Fruit fly (Drosophila melanogaster) whole organism, embryonic: ENCODE data around the gene CG5808.
A peak's percentile ranks its signal among the peaks of the same experiment; 100 is the strongest.

Source experiments
- Atf-2 ChIP-seq: fragments of 200-800 bp; sonication (Bioruptor generic); optimal IDR thresholded peaks from 2 replicates; lab custom pipeline; 2016; ENCODE audit warnings: missing biosample characterization, missing genetic modification characterization
- Bdp1 ChIP-seq: fragments of 200-800 bp; sonication (Bioruptor generic); optimal IDR thresholded peaks from 3 replicates; lab custom pipeline; 2016; ENCODE audit warnings: missing biosample characterization, missing genetic modification characterization
- CG10366 ChIP-seq: fragments of 200-800 bp; sonication (Bioruptor generic); IDR thresholded peaks from 2 replicates; pipeline ENCODE4 v1.3.6; 2022; ENCODE audit warnings: missing biosample characterization, missing genetic modification characterization
- CG11398 ChIP-seq: fragments of 200-800 bp; sonication (Bioruptor generic); optimal IDR thresholded peaks from 2 replicates; lab custom pipeline; 2016; ENCODE audit warnings: missing biosample characterization, missing genetic modification characterization
- CG12155 ChIP-seq: fragments of 200-800 bp; sonication (Bioruptor generic); optimal IDR thresholded peaks from 3 replicates; lab custom pipeline; 2016; ENCODE audit warnings: missing biosample characterization, missing genetic modification characterization
- CG13624 ChIP-seq: fragments of 200-800 bp; sonication (Bioruptor generic); optimal IDR thresholded peaks from 2 replicates; lab custom pipeline; 2016; ENCODE audit warnings: missing biosample characterization, missing genetic modification characterization
- CG15479 ChIP-seq: fragments of 200-800 bp; sonication (Bioruptor generic); optimal IDR thresholded peaks from 3 replicates; lab custom pipeline; 2019; ENCODE audit warnings: missing biosample characterization, mild to moderate bottlenecking, missing genetic modification characterization, moderate library complexity
- CG18262 ChIP-seq: fragments of 200-800 bp; optimal IDR thresholded peaks from 3 replicates; lab custom pipeline; 2019; ENCODE audit warnings: missing biosample characterization, mild to moderate bottlenecking, missing genetic modification characterization, moderate library complexity
- CG2889 ChIP-seq: fragments of 200-800 bp; sonication (Bioruptor generic); IDR thresholded peaks from 3 replicates; pipeline ENCODE4 v1.3.6; 2022; ENCODE audit warnings: missing biosample characterization, missing genetic modification characterization
- CG32767 ChIP-seq: fragments of 200-800 bp; sonication (Bioruptor generic); IDR thresholded peaks from 2 replicates; pipeline ENCODE4 v1.3.6; 2022; ENCODE audit warnings: missing biosample characterization, missing genetic modification characterization
- CG33557 ChIP-seq: fragments of 200-800 bp; sonication (Bioruptor generic); optimal IDR thresholded peaks from 2 replicates; lab custom pipeline; 2019; ENCODE audit warnings: missing biosample characterization, mild to moderate bottlenecking, missing genetic modification characterization, moderate library complexity
- CG3847 ChIP-seq: fragments of 200-800 bp; sonication (Bioruptor generic); IDR thresholded peaks from 2 replicates; pipeline ENCODE4 v1.3.6; 2022; ENCODE audit warnings: missing biosample characterization, missing genetic modification characterization
- CG6654 ChIP-seq: fragments of 200-800 bp; sonication (Bioruptor generic); optimal IDR thresholded peaks from 2 replicates; lab custom pipeline; 2017; ENCODE audit warnings: missing biosample characterization, mild to moderate bottlenecking, missing genetic modification characterization
- CG6683 ChIP-seq: fragments of 200-800 bp; sonication (Bioruptor generic); optimal IDR thresholded peaks from 2 replicates; lab custom pipeline; 2017; ENCODE audit warnings: missing biosample characterization, mild to moderate bottlenecking, missing genetic modification characterization, missing genetic modification reagents
- CG6813 ChIP-seq: fragments of 200-800 bp; sonication (Bioruptor generic); optimal IDR thresholded peaks from 2 replicates; lab custom pipeline; 2017; ENCODE audit warnings: missing biosample characterization, missing genetic modification characterization, mild to moderate bottlenecking, moderate library complexity, missing genetic modification reagents
- CG6854 ChIP-seq: fragments of 200-800 bp; sonication (Bioruptor generic); optimal IDR thresholded peaks from 3 replicates; lab custom pipeline; 2017; ENCODE audit warnings: missing biosample characterization, mild to moderate bottlenecking, missing genetic modification characterization
- CG7372 ChIP-seq: fragments of 200-800 bp; sonication (Bioruptor generic); IDR thresholded peaks from 2 replicates; pipeline ENCODE4 v1.3.6; 2022; ENCODE audit warnings: missing biosample characterization, missing genetic modification characterization
- CG7987 ChIP-seq: fragments of 200-800 bp; sonication (Bioruptor generic); optimal IDR thresholded peaks from 2 replicates; lab custom pipeline; 2018; ENCODE audit warnings: missing biosample characterization, mild to moderate bottlenecking, missing genetic modification characterization, moderate library complexity
- CG9817 ChIP-seq: fragments of 200-800 bp; sonication (Bioruptor generic); optimal IDR thresholded peaks from 2 replicates; lab custom pipeline; 2018; ENCODE audit warnings: missing biosample characterization, mild to moderate bottlenecking, missing genetic modification characterization, moderate library complexity
- CG9932 ChIP-seq: fragments of 200-800 bp; sonication (Bioruptor generic); IDR thresholded peaks from 2 replicates; pipeline ENCODE4 v1.3.6; 2022; ENCODE audit warnings: missing biosample characterization, missing genetic modification characterization
- Dref ChIP-seq: fragments of 200-800 bp; sonication (Bioruptor generic); IDR thresholded peaks from 2 replicates; pipeline ENCODE4 v1.3.6; 2022; ENCODE audit warnings: missing biosample characterization, missing genetic modification characterization
- Ets97D ChIP-seq: fragments of 200-800 bp; sonication (Bioruptor generic); optimal IDR thresholded peaks from 3 replicates; lab custom pipeline; 2016; ENCODE audit warnings: missing biosample characterization, missing genetic modification characterization
- Hey ChIP-seq: fragments of 200-800 bp; sonication (Bioruptor generic); optimal IDR thresholded peaks from 3 replicates; lab custom pipeline; 2018; ENCODE audit warnings: missing biosample characterization, mild to moderate bottlenecking, missing genetic modification characterization
- Hmx ChIP-seq: fragments of 200-800 bp; sonication (Bioruptor generic); optimal IDR thresholded peaks from 2 replicates; lab custom pipeline; 2016; ENCODE audit warnings: missing biosample characterization, missing genetic modification characterization
- Hr51 ChIP-seq, 2 experiments: fragments of 200-800 bp; sonication (Bioruptor generic); optimal IDR thresholded peaks; 2 replicates in 1 of 2; 3 replicates in 1 of 2; lab custom pipeline; 2016 to 2018; ENCODE audit warnings: missing biosample characterization in 2 of 2, missing genetic modification characterization in 2 of 2, mild to moderate bottlenecking in 1 of 2, moderate library complexity in 1 of 2
- MTF-1 ChIP-seq: fragments of 200-800 bp; sonication (Bioruptor generic); optimal IDR thresholded peaks from 2 replicates; lab custom pipeline; 2018; ENCODE audit warnings: missing biosample characterization, mild to moderate bottlenecking, missing genetic modification characterization, borderline replicate concordance
- Oaz ChIP-seq: fragments of 200-800 bp; sonication (Bioruptor generic); IDR thresholded peaks from 2 replicates; pipeline ENCODE4 v1.3.6; 2022; ENCODE audit warnings: missing biosample characterization, missing genetic modification characterization
- Ssrp ChIP-seq: fragments of 200-800 bp; sonication (Bioruptor generic); optimal IDR thresholded peaks from 2 replicates; lab custom pipeline; 2018; ENCODE audit warnings: missing biosample characterization, mild to moderate bottlenecking, missing genetic modification characterization, moderate library complexity
- Xbp1 ChIP-seq: fragments of 200-800 bp; sonication (Bioruptor generic); optimal IDR thresholded peaks from 3 replicates; lab custom pipeline; 2016; ENCODE audit warnings: missing biosample characterization, mild to moderate bottlenecking, missing genetic modification characterization
- ash1 ChIP-seq: fragments of 200-800 bp; sonication (Bioruptor generic); optimal IDR thresholded peaks from 2 replicates; lab custom pipeline; 2018; ENCODE audit warnings: missing biosample characterization, mild to moderate bottlenecking, missing genetic modification characterization
- ato ChIP-seq: fragments of 200-800 bp; sonication (Bioruptor generic); IDR thresholded peaks from 2 replicates; pipeline ENCODE4 v1.3.6; 2022; ENCODE audit warnings: missing biosample characterization, missing genetic modification characterization; ENCODE audit not compliant: partially characterized antibody
- az2 ChIP-seq: fragments of 200-800 bp; sonication (Bioruptor generic); optimal IDR thresholded peaks from 3 replicates; lab custom pipeline; 2016; ENCODE audit warnings: missing biosample characterization, missing genetic modification characterization
- bowl ChIP-seq: fragments of 200-800 bp; sonication (Bioruptor generic); IDR thresholded peaks from 2 replicates; pipeline ENCODE4 v1.3.6; 2022; ENCODE audit warnings: missing biosample characterization, missing genetic modification characterization
- cas ChIP-seq: fragments of 200-800 bp; sonication (Bioruptor generic); IDR thresholded peaks from 2 replicates; pipeline ENCODE4 v1.3.6; 2022; ENCODE audit warnings: missing biosample characterization, missing genetic modification characterization
- chif ChIP-seq, 2 experiments: fragments of 200-800 bp; sonication (Bioruptor generic); optimal IDR thresholded peaks; 3 replicates each; lab custom pipeline; 2016; ENCODE audit warnings: missing biosample characterization in 2 of 2, missing genetic modification characterization in 2 of 2
- dan ChIP-seq: fragments of 200-800 bp; sonication (Bioruptor generic); IDR thresholded peaks from 2 replicates; pipeline ENCODE4 v1.3.6; 2022; ENCODE audit warnings: missing biosample characterization, missing genetic modification characterization
- dimm ChIP-seq: fragments of 200-800 bp; sonication (Bioruptor generic); IDR thresholded peaks from 2 replicates; pipeline ENCODE4 v1.3.6; 2022; ENCODE audit warnings: missing biosample characterization, missing genetic modification characterization
- exex ChIP-seq: fragments of 200-800 bp; sonication (Bioruptor generic); optimal IDR thresholded peaks from 4 replicates; lab custom pipeline; 2018; ENCODE audit warnings: missing biosample characterization, mild to moderate bottlenecking, missing genetic modification characterization, moderate library complexity
- fd3F ChIP-seq: fragments of 200-800 bp; sonication (Bioruptor generic); optimal IDR thresholded peaks from 2 replicates; lab custom pipeline; 2018; ENCODE audit warnings: missing biosample characterization, mild to moderate bottlenecking, missing genetic modification characterization, moderate library complexity
- fd64A ChIP-seq: fragments of 200-800 bp; sonication (Bioruptor generic); optimal IDR thresholded peaks from 3 replicates; lab custom pipeline; 2018; ENCODE audit warnings: missing biosample characterization, mild to moderate bottlenecking, missing genetic modification characterization
- gcm2 ChIP-seq: fragments of 200-800 bp; sonication (Bioruptor generic); optimal IDR thresholded peaks from 2 replicates; lab custom pipeline; 2016; ENCODE audit warnings: missing biosample characterization, missing genetic modification characterization
- gem ChIP-seq: fragments of 200-800 bp; sonication (Bioruptor generic); optimal IDR thresholded peaks from 2 replicates; lab custom pipeline; 2019; ENCODE audit warnings: missing biosample characterization, mild to moderate bottlenecking, missing genetic modification characterization, moderate library complexity
- kah ChIP-seq: fragments of 200-800 bp; sonication (Bioruptor generic); optimal IDR thresholded peaks from 2 replicates; lab custom pipeline; 2018; ENCODE audit warnings: missing biosample characterization, mild to moderate bottlenecking, missing genetic modification characterization
- ken ChIP-seq: fragments of 200-800 bp; sonication (Bioruptor generic); IDR thresholded peaks from 3 replicates; pipeline ENCODE4 v1.3.6; 2022; ENCODE audit warnings: missing biosample characterization, missing genetic modification characterization
- lola ChIP-seq, 3 experiments: fragments of >200 bp in 2 of 3; fragments of 200-800 bp in 1 of 3; sonication (Bioruptor generic) in 1 of 3; optimal IDR thresholded peaks; 2 replicates each; lab custom pipeline; 2017 to 2019; ENCODE audit warnings: missing biosample characterization in 3 of 3, missing genetic modification characterization in 3 of 3, mild to moderate bottlenecking in 1 of 3, moderate library complexity in 1 of 3
- mam ChIP-seq: fragments of 200-800 bp; sonication (Bioruptor generic); optimal IDR thresholded peaks from 3 replicates; lab custom pipeline; 2016; ENCODE audit warnings: missing biosample characterization, missing genetic modification characterization
- pum ChIP-seq: fragments of 200-800 bp; sonication (Bioruptor generic); optimal IDR thresholded peaks from 2 replicates; lab custom pipeline; 2016; ENCODE audit warnings: missing biosample characterization, missing genetic modification characterization
- ro ChIP-seq: fragments of 200-800 bp; sonication (Bioruptor generic); IDR thresholded peaks from 2 replicates; pipeline ENCODE4 v1.3.6; 2022; ENCODE audit warnings: missing biosample characterization, missing genetic modification characterization
- scrt ChIP-seq: fragments of 200-800 bp; sonication (Bioruptor generic); optimal IDR thresholded peaks from 2 replicates; lab custom pipeline; 2018; ENCODE audit warnings: missing biosample characterization, mild to moderate bottlenecking, missing genetic modification characterization, moderate library complexity
- sens-2 ChIP-seq: fragments of 200-800 bp; sonication (Bioruptor generic); IDR thresholded peaks from 2 replicates; pipeline ENCODE4 v1.3.6; 2022; ENCODE audit warnings: missing biosample characterization, missing genetic modification characterization
- z ChIP-seq: fragments of 200-800 bp; sonication (Bioruptor generic); IDR thresholded peaks from 3 replicates; pipeline ENCODE4 v1.3.6; 2022; ENCODE audit warnings: missing biosample characterization, missing genetic modification characterization

Gene CG5808

dm6 chr3R:24850420-24850819, 33.6 kb upstream of the CG5808 start, which contains the start of gene CG7006 (continued):
- TF ChIP-seq CG9932 (GFP tag; lab: Robert Waterston, UW) (peak; percentile 96), dan (GFP tag; lab: Robert Waterston, UW) (no peak), CG15479 (no peak), gcm2 (GFP tag; lab: Kevin White, UChicago) (peak; percentile 22), CG32767 (GFP tag; lab: Robert Waterston, UW) (no peak), kah (GFP tag; lab: Kevin White, UChicago) (no peak), CG3847 (GFP tag; lab: Robert Waterston, UW) (peak; percentile 96), CG2889 (GFP tag; lab: Robert Waterston, UW) (no peak), Bdp1 (GFP tag; lab: Kevin White, UChicago) (peak; percentile 61), CG10366 (GFP tag; lab: Robert Waterston, UW) (peak; percentile 53), CG6683 (no peak), Dref (GFP tag; lab: Robert Waterston, UW) (peak; percentile 91), CG7987 (peak; percentile 35), ash1 (GFP tag; lab: Kevin White, UChicago) (no peak), mam (GFP tag; lab: Kevin White, UChicago) (peak; percentile 91), Atf-2 (GFP tag; lab: Kevin White, UChicago) (peak; percentile 58), exex (tag; lab: Kevin White, UChicago) (no peak), CG18262 (tag; lab: Kevin White, UChicago) (no peak), CG6854 (no peak), ken (GFP tag; lab: Robert Waterston, UW) (peak; percentile 86), CG13624 (GFP tag; lab: Kevin White, UChicago) (peak; percentile 90), fd64A (GFP tag; lab: Kevin White, UChicago) (no peak), Ets97D (peak; percentile 90), Ssrp (tag; lab: Kevin White, UChicago) (no peak), gem (no peak), bowl (no peak), CG33557 (no peak), MTF-1 (GFP tag; lab: Kevin White, UChicago) (no peak), ato (GFP tag; lab: Robert Waterston, UW) (peak; percentile 75), z (GFP tag; lab: Robert Waterston, UW) (no peak), lola (GFP tag; optimal IDR thresholded peaks at IDR 0.05; lab: Kevin White, UChicago) (no peak), CG11398 (GFP tag; lab: Kevin White, UChicago) (peak; percentile 46), cas (GFP tag; lab: Robert Waterston, UW) (no peak), Hmx (GFP tag; lab: Kevin White, UChicago) (no peak), CG6654 (GFP tag; lab: Kevin White, UChicago) (no peak), pum (peak; percentile 58), dimm (no peak), CG12155 (GFP tag; lab: Kevin White, UChicago) (peak; percentile 85), CG7372 (GFP tag; lab: Robert Waterston, UW) (peak; percentile 49; the same call in 1 of the 2 replicates), chif (GFP tag; optimal IDR thresholded peaks at IDR 0.05; lab: Kevin White, UChicago) (peak; percentile 70 to 72), scrt (GFP tag; lab: Kevin White, UChicago) (no peak), az2 (peak; percentile 45), CG9817 (tag; lab: Kevin White, UChicago) (peak; percentile 70), fd3F (GFP tag; lab: Kevin White, UChicago) (no peak), Hr51 (GFP tag; optimal IDR thresholded peaks at IDR 0.05; lab: Kevin White, UChicago) (peak in 1 of 2 experiments; percentile 73), Xbp1 (GFP tag; lab: Kevin White, UChicago) (peak; percentile 84), ro (GFP tag; lab: Robert Waterston, UW) (no peak; the same call in 1 of the 2 replicates), CG6813 (GFP tag; lab: Kevin White, UChicago) (no peak), Hey (tag; lab: Kevin White, UChicago) (no peak), sens-2 (GFP tag; lab: Robert Waterston, UW) (no peak), Oaz (GFP tag; lab: Robert Waterston, UW) (no peak)
